Fruit fly (Drosophila melanogaster): ENCODE results near the gene CG43630.

dm6 chr3R:12697022-12697421, 21.0 kb upstream of the CG43630 start, which contains the start of gene Past1:
- no peak for TF ChIP-seq psq (optimal IDR thresholded peaks at IDR 0.05)
- TF ChIP-seq usp (GFP tag; optimal IDR thresholded peaks at IDR 0.05), result no peak

Data from whole organism.